Worm (Caenorhabditis elegans): ENCODE measurements around the gene zfp-2.

The zfp-2 gene

ce11 chrII:9601679-9602078, 44.2 kb downstream of the zfp-2 start (continued):
- TF ChIP-seq ztf-26 (tag; optimal IDR thresholded peaks at IDR 0.05) (no peak), tbp1 (GFP tag; optimal IDR thresholded peaks at IDR 0.05) (peak; percentile 14), lir-1 (GFP tag; conservative IDR thresholded peaks at IDR 0.05) (no peak), B0261.1 (tag; optimal IDR thresholded peaks at IDR 0.05) (no peak), let-526 (GFP tag; IDR thresholded peaks at IDR 0.05) (no peak), F57A8.1 (GFP tag; optimal IDR thresholded peaks at IDR 0.05) (no peak), xnd-1 (tag; optimal IDR thresholded peaks at IDR 0.05) (no peak), rec-8 (tag; optimal IDR thresholded peaks at IDR 0.05) (no peak), K12H6.12 (tag; optimal IDR thresholded peaks at IDR 0.05) (no peak), madf-6 (GFP tag; IDR thresholded peaks at IDR 0.05) (no peak), B0336.3 (GFP tag; IDR thresholded peaks at IDR 0.05) (no peak), pha-4 (tag; optimal IDR thresholded peaks at IDR 0.05) (peak; percentile 29), cebp-1 (GFP tag; IDR thresholded peaks at IDR 0.05) (0 out of 2 replicates have a peak, but pooled peaks have one; percentile 14), cebp-1 (tag; optimal IDR thresholded peaks at IDR 0.05) (peak; percentile 47), nhr-120 (GFP tag; IDR thresholded peaks at IDR 0.05) (no peak)

DNA sequence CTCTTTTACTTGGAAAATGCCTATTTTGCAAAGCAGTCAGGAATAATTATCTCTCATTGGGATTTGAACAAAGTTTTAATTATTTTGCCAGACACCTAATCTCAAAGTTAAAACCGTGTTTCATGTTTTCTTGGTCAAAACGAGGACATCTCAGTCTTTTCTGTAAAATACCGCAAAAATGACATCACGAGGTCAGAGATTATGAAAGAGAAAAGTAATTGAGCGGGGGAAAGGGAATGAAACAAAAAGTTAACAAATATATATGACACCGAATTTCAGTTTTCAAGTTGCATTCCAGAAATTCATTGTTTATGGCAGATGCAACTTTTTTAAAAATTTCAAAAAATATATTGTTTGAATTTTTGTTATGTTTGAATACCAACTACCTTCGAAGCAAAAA, 45.1 kb downstream of the zfp-2 start:
- TF ChIP-seq cebp-1 (GFP tag; IDR thresholded peaks at IDR 0.05): no peak
- TF ChIP-seq cebp-1 (tag; optimal IDR thresholded peaks at IDR 0.05): peak; percentile 31
- no peak for TF ChIP-seq ccch-3 (GFP tag; optimal IDR thresholded peaks at IDR 0.05)

- TF ChIP-seq F22D6.2 (tag; optimal IDR thresholded peaks at IDR 0.05) (peak; percentile 85), madf-8 (GFP tag; conservative IDR thresholded peaks at IDR 0.05) (no peak), chd-7 (tag; optimal IDR thresholded peaks at IDR 0.05) (peak; percentile 92), F57A8.1 (GFP tag; optimal IDR thresholded peaks at IDR 0.05) (no peak), pha-4 (tag; optimal IDR thresholded peaks at IDR 0.05) (peak; percentile 58), fkh-3 (tag; optimal IDR thresholded peaks at IDR 0.05) (no peak), dox-1 (GFP tag; IDR thresholded peaks at IDR 0.05) (peak; percentile 84), sdz-38 (tag; optimal IDR thresholded peaks at IDR 0.05) (no peak), ztf-3 (GFP tag; optimal IDR thresholded peaks at IDR 0.05) (peak; percentile 79), ets-4 (GFP tag; optimal IDR thresholded peaks at IDR 0.05) (peak; percentile 54), sea-2 (GFP tag; IDR thresholded peaks at IDR 0.05) (no peak), T26A5.8 (tag; optimal IDR thresholded peaks at IDR 0.05) (no peak), F39B2.1 (GFP tag; IDR thresholded peaks at IDR 0.05) (no peak), dpl-1 (GFP tag; optimal IDR thresholded peaks at IDR 0.05) (no peak), B0035.1 (tag; optimal IDR thresholded peaks at IDR 0.05) (no peak), efl-1 (GFP tag; optimal IDR thresholded peaks at IDR 0.05) (no peak), F37B4.10 (GFP tag; IDR thresholded peaks at IDR 0.05) (no peak), die-1 (tag; optimal IDR thresholded peaks at IDR 0.05) (peak; percentile 23), xnd-1 (tag; optimal IDR thresholded peaks at IDR 0.05) (no peak), F55B11.4 (tag; optimal IDR thresholded peaks at IDR 0.05; ENCODE audit: borderline replicate concordance, insufficient read depth) (no peak), tlf-1 (GFP tag; optimal IDR thresholded peaks at IDR 0.05) (peak; percentile 75), Y79H2A.3 (GFP tag; conservative IDR thresholded peaks at IDR 0.05) (no peak), F33H1.4 (GFP tag; IDR thresholded peaks at IDR 0.05) (peak; percentile 20; the same call in 1 of the 2 replicates), T07F8.4 (tag; optimal IDR thresholded peaks at IDR 0.05) (no peak), madf-6 (GFP tag; IDR thresholded peaks at IDR 0.05) (no peak), hsf-1 (GFP tag; IDR thresholded peaks at IDR 0.05) (no peak), ztf-25 (GFP tag; IDR thresholded peaks at IDR 0.05) (no peak), ceh-58 (GFP tag; IDR thresholded peaks at IDR 0.05) (no peak), lsl-1 (GFP tag; optimal IDR thresholded peaks at IDR 0.05) (no peak), rec-8 (tag; optimal IDR thresholded peaks at IDR 0.05) (no peak), hmg-1.2 (GFP tag; IDR thresholded peaks at IDR 0.05) (peak; percentile 83), ccch-3 (GFP tag; optimal IDR thresholded peaks at IDR 0.05) (no peak), bed-1 (GFP tag; IDR thresholded peaks at IDR 0.05) (no peak), mxl-1 (tag; optimal IDR thresholded peaks at IDR 0.05) (no peak), egl-44 (GFP tag; IDR thresholded peaks at IDR 0.05) (peak; percentile 76; the same call in 1 of the 2 replicates), lin-26 (GFP tag; IDR thresholded peaks at IDR 0.05) (peak; percentile 21; the same call in 1 of the 2 replicates)
Measured at ce11 chrII:9603419-9603818, 46.0 kb downstream of the zfp-2 start.
